Worm (Caenorhabditis elegans) whole organism, L1 larva: ENCODE measurements around the gene T07E3.4.

Experiments used
- C04F5.9 ChIP-seq: sonication (generic microtip); optimal IDR thresholded peaks from 2 replicates; lab custom pipeline; 2016; ENCODE audit warnings: missing genetic modification characterization, missing compliant biosample characterization
- C16A3.4 ChIP-seq: fragments of 150-350 bp; optimal IDR thresholded peaks from 2 replicates; lab custom pipeline; 2014; ENCODE audit warnings: missing biosample characterization, missing genetic modification characterization
- C34B4.2 ChIP-seq: sonication (generic microtip); optimal IDR thresholded peaks from 2 replicates; lab custom pipeline; 2017; ENCODE audit warnings: mild to moderate bottlenecking, missing genetic modification characterization, missing compliant biosample characterization
- Y116A8C.19 ChIP-seq: sonication (generic microtip); optimal IDR thresholded peaks from 2 replicates; lab custom pipeline; 2016; ENCODE audit warnings: missing compliant biosample characterization, missing genetic modification characterization, borderline replicate concordance
- alr-1 ChIP-seq: fragments of 200-800 bp; sonication (Bioruptor generic); optimal IDR thresholded peaks from 2 replicates; lab custom pipeline; 2018; ENCODE audit warnings: borderline replicate concordance, mild to moderate bottlenecking, missing genetic modification characterization, missing compliant biosample characterization
- blmp-1 ChIP-seq: fragments of 150-350 bp; optimal IDR thresholded peaks from 2 replicates; lab custom pipeline; 2014; ENCODE audit warnings: missing biosample characterization, missing genetic modification characterization
- ceh-82 ChIP-seq, 3 experiments: fragments of 150-350 bp in 1 of 3; sonication (generic microtip) in 2 of 3; optimal IDR thresholded peaks; 2 replicates each; lab custom pipeline; 2014 to 2017; ENCODE audit warnings: missing biosample characterization in 3 of 3, missing genetic modification characterization in 3 of 3
- ceh-88 ChIP-seq: fragments of 200-800 bp; sonication (Bioruptor generic); IDR thresholded peaks from 2 replicates; pipeline ENCODE4 v1.3.6; 2022; ENCODE audit warnings: missing genetic modification characterization, missing compliant biosample characterization
- ceh-90 ChIP-seq: sonication (generic microtip); optimal IDR thresholded peaks from 2 replicates; lab custom pipeline; 2016; ENCODE audit warnings: missing genetic modification characterization, missing compliant biosample characterization
- dpl-1 ChIP-seq, 3 experiments: fragments of 150-350 bp in 2 of 3; sonication (generic microtip) in 1 of 3; optimal IDR thresholded peaks; 2 replicates each; lab custom pipeline; 2014 to 2017; ENCODE audit warnings: missing biosample characterization in 3 of 3, missing genetic modification characterization in 3 of 3, missing genetic modification reagents in 3 of 3
- dsc-1 ChIP-seq: sonication (generic microtip); optimal IDR thresholded peaks from 2 replicates; lab custom pipeline; 2016; ENCODE audit warnings: mild to moderate bottlenecking, missing genetic modification characterization, missing compliant biosample characterization
- efl-1 ChIP-seq, 4 experiments: fragments of 150-350 bp; optimal IDR thresholded peaks in 3 of 4; peaks in 1 of 4; 1 replicate in 1 of 4; 2 replicates in 3 of 4; lab custom pipeline; 2014; ENCODE audit warnings: missing biosample characterization in 2 of 4, missing genetic modification characterization in 2 of 4, missing genetic modification reagents in 2 of 4
- efl-3 ChIP-seq: fragments of 200-800 bp; sonication (Bioruptor generic); optimal IDR thresholded peaks from 2 replicates; lab custom pipeline; 2018; ENCODE audit warnings: mild to moderate bottlenecking, missing genetic modification characterization, missing compliant biosample characterization
- egl-27 ChIP-seq, 2 experiments: fragments of 150-350 bp in 1 of 2; sonication (generic microtip); optimal IDR thresholded peaks; 3 replicates each; lab custom pipeline; 2017 to 2018; ENCODE audit warnings: missing biosample characterization in 2 of 2, missing genetic modification characterization in 2 of 2, missing genetic modification reagents in 2 of 2
- elt-2 ChIP-seq: sonication (generic microtip); optimal IDR thresholded peaks from 2 replicates; lab custom pipeline; 2016; ENCODE audit warnings: missing genetic modification characterization, mild to moderate bottlenecking, inconsistent platforms, missing compliant biosample characterization, missing genetic modification reagents
- hlh-17 ChIP-seq: fragments of 200-800 bp; sonication (Bioruptor generic); optimal IDR thresholded peaks from 2 replicates; lab custom pipeline; 2018; ENCODE audit warnings: missing genetic modification characterization, mild to moderate bottlenecking, missing compliant biosample characterization, moderate library complexity, borderline replicate concordance
- irx-1 ChIP-seq: sonication (generic microtip); optimal IDR thresholded peaks from 2 replicates; lab custom pipeline; 2016; ENCODE audit warnings: missing genetic modification characterization, missing compliant biosample characterization
- isw-1 ChIP-seq: fragments of 200-800 bp; sonication (Bioruptor generic); IDR thresholded peaks from 2 replicates; pipeline ENCODE4 v1.3.6; 2022; ENCODE audit warnings: missing genetic modification characterization, missing compliant biosample characterization
- lin-14 ChIP-seq: fragments of 200-800 bp; sonication (Bioruptor generic); optimal IDR thresholded peaks from 2 replicates; lab custom pipeline; 2018; ENCODE audit warnings: mild to moderate bottlenecking, missing genetic modification characterization, moderate library complexity, missing compliant biosample characterization
- lir-3 ChIP-seq: sonication (generic microtip); optimal IDR thresholded peaks from 2 replicates; lab custom pipeline; 2016; ENCODE audit warnings: mild to moderate bottlenecking, missing genetic modification characterization, moderate library complexity, missing compliant biosample characterization; ENCODE audit not compliant: poor library complexity
- mab-9 ChIP-seq: fragments of 200-800 bp; sonication (Bioruptor generic); IDR thresholded peaks from 2 replicates; pipeline ENCODE4 v1.3.6; 2022; ENCODE audit warnings: missing genetic modification reagents, missing genetic modification characterization, missing compliant biosample characterization
- mep-1 ChIP-seq: fragments of 150-350 bp; optimal IDR thresholded peaks from 2 replicates; lab custom pipeline; 2014; ENCODE audit warnings: missing biosample characterization, missing genetic modification characterization
- nhr-11 ChIP-seq: fragments of 150-350 bp; optimal IDR thresholded peaks from 2 replicates; lab custom pipeline; 2014; ENCODE audit warnings: missing biosample characterization, missing genetic modification characterization
- nhr-19 ChIP-seq: fragments of 200-800 bp; sonication (Bioruptor generic); conservative IDR thresholded peaks from 2 replicates; pipeline ENCODE4 v1.3.6; 2022; ENCODE audit warnings: missing genetic modification characterization, missing compliant biosample characterization
- nhr-28 ChIP-seq: fragments of 150-350 bp; optimal IDR thresholded peaks from 2 replicates; lab custom pipeline; 2014; ENCODE audit warnings: missing biosample characterization, missing genetic modification characterization
- nhr-77 ChIP-seq: fragments of 150-350 bp; optimal IDR thresholded peaks from 2 replicates; lab custom pipeline; 2014; ENCODE audit warnings: missing biosample characterization, missing genetic modification characterization
- nhr-84 ChIP-seq: sonication (generic microtip); optimal IDR thresholded peaks from 2 replicates; lab custom pipeline; 2017; ENCODE audit warnings: missing biosample characterization, missing genetic modification characterization
- nhr-85 ChIP-seq: sonication (generic microtip); peaks from one replicate; lab custom pipeline; 2016; ENCODE audit warnings: missing genetic modification characterization, inconsistent platforms, missing compliant biosample characterization
- nhr-90 ChIP-seq: sonication (generic microtip); optimal IDR thresholded peaks from 2 replicates; lab custom pipeline; 2016; ENCODE audit warnings: mild to moderate bottlenecking, missing genetic modification characterization, missing compliant biosample characterization; ENCODE audit not compliant: poor library complexity
- pax-3 ChIP-seq: fragments of 200-800 bp; sonication (Bioruptor generic); optimal IDR thresholded peaks from 2 replicates; lab custom pipeline; 2018; ENCODE audit warnings: mild to moderate bottlenecking, missing genetic modification characterization, moderate library complexity, missing compliant biosample characterization
- pqm-1 ChIP-seq: sonication (generic microtip); optimal IDR thresholded peaks from 3 replicates; lab custom pipeline; 2017; ENCODE audit warnings: missing biosample characterization, missing genetic modification characterization
- rnt-1 ChIP-seq: sonication (generic microtip); optimal IDR thresholded peaks from 2 replicates; lab custom pipeline; 2016; ENCODE audit warnings: mild to moderate bottlenecking, missing genetic modification characterization, moderate library complexity, missing compliant biosample characterization
- sptf-1 ChIP-seq: fragments of 150-350 bp; optimal IDR thresholded peaks from 2 replicates; lab custom pipeline; 2014; ENCODE audit warnings: missing biosample characterization, missing genetic modification characterization
- tbx-2 ChIP-seq: sonication (generic microtip); optimal IDR thresholded peaks from 2 replicates; lab custom pipeline; 2016; ENCODE audit warnings: missing genetic modification characterization, missing compliant biosample characterization
- tlp-1 ChIP-seq: fragments of 150-350 bp; optimal IDR thresholded peaks from 2 replicates; lab custom pipeline; 2014; ENCODE audit warnings: missing biosample characterization, missing genetic modification characterization
- unc-130 ChIP-seq: fragments of 150-350 bp; optimal IDR thresholded peaks from 2 replicates; lab custom pipeline; 2017; ENCODE audit warnings: missing biosample characterization, missing genetic modification characterization, inconsistent platforms
- unc-62 ChIP-seq: fragments of 150-350 bp; optimal IDR thresholded peaks from 2 replicates; lab custom pipeline; 2014; ENCODE audit warnings: missing biosample characterization, missing genetic modification reagents, missing genetic modification characterization
- unc-98 ChIP-seq: fragments of 200-800 bp; sonication (Bioruptor generic); IDR thresholded peaks from 2 replicates; pipeline ENCODE4 v1.3.6; 2022; ENCODE audit warnings: missing genetic modification characterization, missing compliant biosample characterization
- vab-15 ChIP-seq: sonication (generic microtip); optimal IDR thresholded peaks from 2 replicates; lab custom pipeline; 2017; ENCODE audit warnings: missing genotype, mild to moderate bottlenecking, missing genetic modification characterization, missing compliant biosample characterization
- zag-1 ChIP-seq: fragments of 150-350 bp; optimal IDR thresholded peaks from 2 replicates; lab custom pipeline; 2014; ENCODE audit warnings: missing biosample characterization, missing genetic modification characterization
- ztf-11 ChIP-seq, 2 experiments: sonication (generic microtip); optimal IDR thresholded peaks; 2 replicates each; lab custom pipeline; 2016 to 2017; ENCODE audit warnings: missing genetic modification characterization in 2 of 2, missing biosample characterization in 1 of 2, missing compliant biosample characterization in 1 of 2
- ztf-4 ChIP-seq: fragments of 150-350 bp; optimal IDR thresholded peaks from 2 replicates; lab custom pipeline; 2014; ENCODE audit warnings: missing biosample characterization, missing genetic modification characterization

T07E3.4 gene

DNA sequence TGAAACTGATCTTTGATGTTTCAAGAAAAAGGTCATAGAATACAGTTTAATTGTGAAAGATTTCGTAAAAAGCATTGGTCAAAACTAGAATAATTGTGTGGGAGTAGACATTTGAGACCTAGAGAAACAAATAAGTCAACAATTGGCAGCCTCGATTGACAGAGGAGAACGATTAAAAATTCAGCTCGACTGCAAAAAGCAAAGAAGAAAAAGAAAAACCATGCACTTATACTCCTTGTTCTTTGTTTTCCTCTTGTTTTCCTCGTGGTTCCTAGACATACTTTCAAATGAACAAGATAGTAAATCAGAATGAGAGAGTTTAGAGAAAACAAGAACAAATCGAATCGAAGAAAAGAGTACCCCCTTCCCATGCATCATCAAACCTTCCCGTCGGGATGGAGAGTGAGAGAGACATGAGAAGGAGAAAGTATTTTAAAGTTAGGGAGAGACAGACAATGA, 40.4 kb upstream of the T07E3.4 start (continued):
- TF ChIP-seq Y116A8C.19 (tag; lab: Kevin White, UChicago) = no peak
- no peak for TF ChIP-seq unc-98 (GFP tag; lab: Robert Waterston, UW)
- peak; percentile 83 for TF ChIP-seq lin-14
- no peak for TF ChIP-seq nhr-28
- TF ChIP-seq nhr-19 = peak; percentile 42
- no peak for TF ChIP-seq mab-9 (GFP tag; lab: Robert Waterston, UW)
- no peak for TF ChIP-seq ceh-88 (GFP tag; lab: Robert Waterston, UW)
- TF ChIP-seq C16A3.4 (tag; lab: Kevin White, UChicago) = peak; percentile 42
- TF ChIP-seq efl-1 (optimal IDR thresholded peaks at IDR 0.05; lab: Kevin White, UChicago) = peak; percentile 22 to 49
- peak in 1 of 2 experiments; percentile 22 for TF ChIP-seq efl-1 (GFP tag; optimal IDR thresholded peaks at IDR 0.05 in 1 of 2; lab: Kevin White, UChicago)
- TF ChIP-seq dsc-1 (tag; lab: Kevin White, UChicago) = no peak
- TF ChIP-seq lir-3 = peak; percentile 11
- TF ChIP-seq dpl-1 (GFP tag; optimal IDR thresholded peaks at IDR 0.05; lab: Kevin White, UChicago) = peak; percentile 36 to 45 (median 40)
- TF ChIP-seq sptf-1 (tag; lab: Kevin White, UChicago) = no peak
- TF ChIP-seq tbx-2 (tag; lab: Kevin White, UChicago) = peak; percentile 40
- TF ChIP-seq pax-3 (tag; lab: Kevin White, UChicago) = no peak
- TF ChIP-seq unc-130 = peak; percentile 37
- no peak for TF ChIP-seq nhr-11 (tag; lab: Kevin White, UChicago)
- TF ChIP-seq blmp-1 = peak; percentile 92
- TF ChIP-seq ztf-11 (tag; optimal IDR thresholded peaks at IDR 0.05; lab: Kevin White, UChicago) = no peak
- no peak for TF ChIP-seq zag-1 (tag; lab: Kevin White, UChicago)
- TF ChIP-seq efl-3 (GFP tag; lab: Kevin White, UChicago) = no peak
- no peak for TF ChIP-seq isw-1 (GFP tag; lab: Robert Waterston, UW)
- TF ChIP-seq nhr-85 (tag; lab: Kevin White, UChicago) = peak; percentile 80
- peak; percentile 67 for TF ChIP-seq elt-2 (tag; lab: Kevin White, UChicago)
- TF ChIP-seq hlh-17 (GFP tag; lab: Kevin White, UChicago) = no peak
- peak in 1 of 3 experiments; percentile 9 for TF ChIP-seq ceh-82 (tag; optimal IDR thresholded peaks at IDR 0.05; lab: Kevin White, UChicago)
- no peak for TF ChIP-seq pqm-1 (tag; lab: Kevin White, UChicago)
- TF ChIP-seq rnt-1 = peak; percentile 39
- TF ChIP-seq nhr-90 (tag; lab: Kevin White, UChicago) = peak; percentile 34
- TF ChIP-seq ceh-90 (tag; lab: Kevin White, UChicago) = no peak
- TF ChIP-seq ztf-4 (tag; lab: Kevin White, UChicago) = no peak
- TF ChIP-seq C34B4.2 (tag; lab: Kevin White, UChicago) = no peak

DNA sequence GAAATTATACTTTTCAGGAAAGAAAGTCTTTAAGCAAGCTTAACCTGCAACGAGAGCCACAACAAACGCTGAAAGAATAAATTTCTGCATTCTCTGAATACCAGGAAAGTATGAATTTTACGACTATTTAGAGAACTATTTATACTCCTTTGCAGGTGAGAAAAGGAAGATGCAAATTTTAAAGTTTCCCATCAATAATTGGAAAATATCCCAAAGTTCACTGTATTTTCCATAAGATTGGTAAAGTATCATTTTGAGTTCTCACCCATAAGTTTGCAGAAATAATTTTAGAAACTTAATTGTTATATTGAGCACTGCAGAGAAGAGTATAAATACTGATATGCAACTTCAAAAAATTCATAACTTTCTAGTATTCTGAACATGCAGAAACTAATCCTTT, 38.3 kb upstream of the T07E3.4 start, which contains the start of gene clec-158:
clec-158 (minus strand) TSS at position 101 of the 400 bp plus-strand sequence.
- TF ChIP-seq nhr-77 (no peak), mep-1 (tag; lab: Kevin White, UChicago) (no peak), nhr-90 (tag; lab: Kevin White, UChicago) (no peak), isw-1 (GFP tag; lab: Robert Waterston, UW) (no peak), tlp-1 (tag; lab: Kevin White, UChicago) (no peak), nhr-85 (tag; lab: Kevin White, UChicago) (no peak), egl-27 (tag; optimal IDR thresholded peaks at IDR 0.05; lab: Kevin White, UChicago) (no peak), C04F5.9 (no peak), nhr-84 (no peak), vab-15 (tag; lab: Kevin White, UChicago) (no peak), Y116A8C.19 (tag; lab: Kevin White, UChicago) (no peak), alr-1 (tag; lab: Kevin White, UChicago) (no peak), ztf-4 (tag; lab: Kevin White, UChicago) (no peak), unc-62 (GFP tag; lab: Kevin White, UChicago) (no peak), tbx-2 (tag; lab: Kevin White, UChicago) (no peak), irx-1 (tag; lab: Kevin White, UChicago) (no peak)
